Fruit fly (Drosophila melanogaster) whole organism: Measurements from ENCODE around the gene Iru.

Experiments used
- EcR ChIP-seq, 2 experiments: fragments of >200 bp; optimal IDR thresholded peaks; 2 replicates each; lab custom pipeline; 2017; ENCODE audit warnings: missing biosample characterization in 2 of 2, missing genetic modification characterization in 2 of 2, missing genetic modification reagents in 2 of 2
- pan ChIP-seq: fragments of >200 bp; optimal IDR thresholded peaks from 2 replicates; lab custom pipeline; 2017
- psq ChIP-seq: fragments of >200 bp; optimal IDR thresholded peaks from 2 replicates; lab custom pipeline; 2017
- usp ChIP-seq: fragments of >200 bp; optimal IDR thresholded peaks from 2 replicates; lab custom pipeline; 2017; ENCODE audit warnings: missing biosample characterization, missing genetic modification characterization, mixed read lengths

- TF ChIP-seq EcR (GFP tag; optimal IDR thresholded peaks at IDR 0.05; lab: Kevin White, UChicago) (no peak), usp (GFP tag; lab: Kevin White, UChicago) (no peak), psq (lab: Kevin White, UChicago) (no peak), pan (no peak)
Observed at dm6 chr3R:8971794-8972193, 34.5 kb upstream of the Iru start.
